Fruit fly (Drosophila melanogaster): ENCODE results near the gene HP1e.

HP1e gene

dm6 chr3R:9350561-9351379 lies 29.2 kb downstream of the HP1e start:
- TF ChIP-seq CG14711 (tag; optimal IDR thresholded peaks at IDR 0.05) (no peak), cnc (optimal IDR thresholded peaks at IDR 0.05) (peak in 1 of 2 experiments; percentile 12)

dm6 chr3R:9351415-9352379 lies 30.1 kb downstream of the HP1e start:
- TF ChIP-seq CG14711 (tag; optimal IDR thresholded peaks at IDR 0.05), result peak; percentile 55
- peak; percentile 14 for TF ChIP-seq CG7045 (GFP tag; optimal IDR thresholded peaks at IDR 0.05)
- peak; percentile 11 for TF ChIP-seq CG7101 (tag; optimal IDR thresholded peaks at IDR 0.05)
- no peak for TF ChIP-seq pad (GFP tag; optimal IDR thresholded peaks at IDR 0.05)
- peak; percentile 36 for TF ChIP-seq bab1 (GFP tag; optimal IDR thresholded peaks at IDR 0.05)
- peak; percentile 57 for TF ChIP-seq cic (GFP tag; optimal IDR thresholded peaks at IDR 0.05)
- TF ChIP-seq CG1620 (GFP tag; optimal IDR thresholded peaks at IDR 0.05), result no peak
- peak; percentile 70 for TF ChIP-seq CG11617 (GFP tag; optimal IDR thresholded peaks at IDR 0.05)
- TF ChIP-seq Hr96 (GFP tag; optimal IDR thresholded peaks at IDR 0.05), result no peak
- peak; percentile 10 for TF ChIP-seq CG5204 (GFP tag; optimal IDR thresholded peaks at IDR 0.05)
- TF ChIP-seq kay (GFP tag; ENCODE audit: borderline replicate concordance), result peak; percentile 93
- peak; percentile 54 for TF ChIP-seq Mnt (GFP tag; optimal IDR thresholded peaks at IDR 0.05)
- TF ChIP-seq Crg-1 (GFP tag; optimal IDR thresholded peaks at IDR 0.05), result peak; percentile 20
- peak; percentile 11 for TF ChIP-seq Clk (GFP tag; optimal IDR thresholded peaks at IDR 0.05)
- no peak for TF ChIP-seq ovo (GFP tag; optimal IDR thresholded peaks at IDR 0.05)
- TF ChIP-seq toe (GFP tag; optimal IDR thresholded peaks at IDR 0.05), result no peak
- TF ChIP-seq CG12768 (GFP tag; optimal IDR thresholded peaks at IDR 0.05), result peak; percentile 57
- TF ChIP-seq cnc (optimal IDR thresholded peaks at IDR 0.05), result peak in 1 of 2 experiments; percentile 51
- TF ChIP-seq CG33017 (tag; optimal IDR thresholded peaks at IDR 0.05), result peak; percentile 31
- peak; percentile 50 for TF ChIP-seq tj (GFP tag; optimal IDR thresholded peaks at IDR 0.05)

dm6 chr3R:9352595-9353275 lies 31.2 kb downstream of the HP1e start:
- peak; percentile 87 for TF ChIP-seq kay (GFP tag; ENCODE audit: borderline replicate concordance)
- no peak for TF ChIP-seq Hr96 (GFP tag; optimal IDR thresholded peaks at IDR 0.05)
- TF ChIP-seq CG14711 (tag; optimal IDR thresholded peaks at IDR 0.05), result no peak
- no peak for TF ChIP-seq Crg-1 (GFP tag; optimal IDR thresholded peaks at IDR 0.05)
- no peak for TF ChIP-seq CG7101 (tag; optimal IDR thresholded peaks at IDR 0.05)
- TF ChIP-seq CG5204 (GFP tag; optimal IDR thresholded peaks at IDR 0.05), result no peak
- no peak for TF ChIP-seq bab1 (GFP tag; optimal IDR thresholded peaks at IDR 0.05)
- peak; percentile 86 for TF ChIP-seq tj (GFP tag; optimal IDR thresholded peaks at IDR 0.05)
- peak; percentile 77 for TF ChIP-seq pad (GFP tag; optimal IDR thresholded peaks at IDR 0.05)
- no peak for TF ChIP-seq CG11617 (GFP tag; optimal IDR thresholded peaks at IDR 0.05)
- TF ChIP-seq cic (GFP tag; optimal IDR thresholded peaks at IDR 0.05), result peak; percentile 60
- peak; percentile 82 for TF ChIP-seq CG12768 (GFP tag; optimal IDR thresholded peaks at IDR 0.05)
- TF ChIP-seq CG33017 (tag; optimal IDR thresholded peaks at IDR 0.05), result no peak
- TF ChIP-seq cnc (optimal IDR thresholded peaks at IDR 0.05), result no peak
- no peak for TF ChIP-seq Mnt (GFP tag; optimal IDR thresholded peaks at IDR 0.05)
- TF ChIP-seq ovo (GFP tag; optimal IDR thresholded peaks at IDR 0.05), result peak; percentile 84
- no peak for TF ChIP-seq Clk (GFP tag; optimal IDR thresholded peaks at IDR 0.05)
- TF ChIP-seq CG1620 (GFP tag; optimal IDR thresholded peaks at IDR 0.05), result no peak
- no peak for TF ChIP-seq toe (GFP tag; optimal IDR thresholded peaks at IDR 0.05)
- no peak for TF ChIP-seq CG7045 (GFP tag; optimal IDR thresholded peaks at IDR 0.05)

dm6 chr3R:9353276-9353652 lies 31.7 kb downstream of the HP1e start:
- TF ChIP-seq bab1 (GFP tag; optimal IDR thresholded peaks at IDR 0.05) (peak; percentile 55), cic (GFP tag; optimal IDR thresholded peaks at IDR 0.05) (no peak), CG1620 (GFP tag; optimal IDR thresholded peaks at IDR 0.05) (no peak), pad (GFP tag; optimal IDR thresholded peaks at IDR 0.05) (no peak), CG12768 (GFP tag; optimal IDR thresholded peaks at IDR 0.05) (no peak), CG14711 (tag; optimal IDR thresholded peaks at IDR 0.05) (peak; percentile 70), toe (GFP tag; optimal IDR thresholded peaks at IDR 0.05) (no peak), tj (GFP tag; optimal IDR thresholded peaks at IDR 0.05) (no peak), Mnt (GFP tag; optimal IDR thresholded peaks at IDR 0.05) (no peak), Crg-1 (GFP tag; optimal IDR thresholded peaks at IDR 0.05) (no peak), Clk (GFP tag; optimal IDR thresholded peaks at IDR 0.05) (no peak), ovo (GFP tag; optimal IDR thresholded peaks at IDR 0.05) (no peak), CG11617 (GFP tag; optimal IDR thresholded peaks at IDR 0.05) (peak; percentile 27), CG7101 (tag; optimal IDR thresholded peaks at IDR 0.05) (peak; percentile 28), Hr96 (GFP tag; optimal IDR thresholded peaks at IDR 0.05) (no peak), CG33017 (tag; optimal IDR thresholded peaks at IDR 0.05) (peak; percentile 77), CG5204 (GFP tag; optimal IDR thresholded peaks at IDR 0.05) (no peak), CG7045 (GFP tag; optimal IDR thresholded peaks at IDR 0.05) (peak; percentile 69), kay (GFP tag; ENCODE audit: borderline replicate concordance) (peak; percentile 82), cnc (optimal IDR thresholded peaks at IDR 0.05) (no peak)

- TF ChIP-seq CG33017 (tag; optimal IDR thresholded peaks at IDR 0.05) (no peak), kay (GFP tag; ENCODE audit: borderline replicate concordance) (no peak), Hr96 (GFP tag; optimal IDR thresholded peaks at IDR 0.05) (no peak), CG11617 (GFP tag; optimal IDR thresholded peaks at IDR 0.05) (no peak), ovo (GFP tag; optimal IDR thresholded peaks at IDR 0.05) (no peak), CG14711 (tag; optimal IDR thresholded peaks at IDR 0.05) (no peak), cnc (optimal IDR thresholded peaks at IDR 0.05) (no peak), Mnt (GFP tag; optimal IDR thresholded peaks at IDR 0.05) (no peak), Clk (GFP tag; optimal IDR thresholded peaks at IDR 0.05) (no peak), CG1620 (GFP tag; optimal IDR thresholded peaks at IDR 0.05) (no peak), Crg-1 (GFP tag; optimal IDR thresholded peaks at IDR 0.05) (no peak), CG5204 (GFP tag; optimal IDR thresholded peaks at IDR 0.05) (no peak), bab1 (GFP tag; optimal IDR thresholded peaks at IDR 0.05) (no peak), CG7101 (tag; optimal IDR thresholded peaks at IDR 0.05) (no peak), CG12768 (GFP tag; optimal IDR thresholded peaks at IDR 0.05) (no peak), cic (GFP tag; optimal IDR thresholded peaks at IDR 0.05) (no peak), CG7045 (GFP tag; optimal IDR thresholded peaks at IDR 0.05) (no peak), tj (GFP tag; optimal IDR thresholded peaks at IDR 0.05) (no peak), pad (GFP tag; optimal IDR thresholded peaks at IDR 0.05) (no peak), toe (GFP tag; optimal IDR thresholded peaks at IDR 0.05) (no peak)
Measured at dm6 chr3R:9355195-9355594, 33.6 kb downstream of the HP1e start, which contains the start of gene CG43675. TSS of gene CG43675 (plus strand) at chr3R:9355495.
